Worm (Caenorhabditis elegans) whole organism, L1 larva: Measurements from ENCODE around the gene acr-8.

Source experiments
- F16B12.6 ChIP-seq: fragments of 150-350 bp; optimal IDR thresholded peaks from 2 replicates; lab custom pipeline; 2014; ENCODE audit warnings: missing biosample characterization, missing genetic modification characterization
- ama-1 ChIP-seq: fragments of 150-350 bp; optimal IDR thresholded peaks from 2 replicates; lab custom pipeline; 2014
- ceh-90 ChIP-seq: sonication (generic microtip); optimal IDR thresholded peaks from 2 replicates; lab custom pipeline; 2016; ENCODE audit warnings: missing genetic modification characterization, missing compliant biosample characterization
- ces-1 ChIP-seq: fragments of 150-350 bp; optimal IDR thresholded peaks from 2 replicates; lab custom pipeline; 2014; ENCODE audit warnings: missing biosample characterization, missing genetic modification reagents, missing genetic modification characterization
- egl-13 ChIP-seq: sonication (generic microtip); optimal IDR thresholded peaks from 2 replicates; lab custom pipeline; 2016; ENCODE audit warnings: missing genotype, missing genetic modification reagents, missing genetic modification characterization, missing compliant biosample characterization
- elt-3 ChIP-seq, 6 experiments: fragments of 150-350 bp in 1 of 6; sonication (generic microtip); optimal IDR thresholded peaks; 2 replicates each; lab custom pipeline; 2017 to 2018; ENCODE audit warnings: missing biosample characterization in 6 of 6, missing genetic modification characterization in 6 of 6, inconsistent platforms in 1 of 6
- jun-1 ChIP-seq: fragments of 150-350 bp; optimal IDR thresholded peaks from 2 replicates; lab custom pipeline; 2014; ENCODE audit warnings: missing biosample characterization, missing genetic modification reagents, missing genetic modification characterization
- nhr-12 ChIP-seq: sonication (generic microtip); optimal IDR thresholded peaks from 2 replicates; lab custom pipeline; 2017; ENCODE audit warnings: missing biosample characterization, missing genetic modification characterization
- nhr-76 ChIP-seq: sonication (generic microtip); optimal IDR thresholded peaks from 2 replicates; lab custom pipeline; 2017; ENCODE audit warnings: missing biosample characterization, missing genetic modification characterization
- tbx-2 ChIP-seq: sonication (generic microtip); optimal IDR thresholded peaks from 2 replicates; lab custom pipeline; 2016; ENCODE audit warnings: missing genetic modification characterization, missing compliant biosample characterization
- unc-30 ChIP-seq: sonication (generic microtip); optimal IDR thresholded peaks from 2 replicates; lab custom pipeline; 2017; ENCODE audit warnings: missing biosample characterization, missing genetic modification characterization
- unc-86 ChIP-seq: sonication (generic microtip); optimal IDR thresholded peaks from 2 replicates; lab custom pipeline; 2016; ENCODE audit warnings: missing genetic modification characterization, missing compliant biosample characterization
- ztf-4 ChIP-seq: fragments of 150-350 bp; optimal IDR thresholded peaks from 2 replicates; lab custom pipeline; 2014; ENCODE audit warnings: missing biosample characterization, missing genetic modification characterization

DNA sequence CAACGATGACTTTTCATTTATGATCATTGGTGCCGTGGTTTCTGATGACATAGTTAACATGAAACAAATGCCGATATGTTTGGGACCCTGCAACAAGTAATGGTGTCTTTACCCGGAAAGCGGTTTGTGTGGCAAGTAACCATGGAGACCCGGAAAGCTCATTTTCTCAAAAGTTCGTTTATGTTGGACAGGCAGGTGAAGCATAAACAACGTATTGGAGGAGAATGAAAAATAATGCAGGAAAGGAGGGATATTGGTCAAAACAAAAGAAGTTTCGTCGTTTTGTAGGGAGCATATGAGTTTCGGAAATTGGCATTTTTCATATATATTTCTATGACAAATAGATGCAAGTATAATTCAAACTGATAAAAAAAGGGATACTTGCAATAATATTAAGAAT is 26.1 kb upstream of the acr-8 start, which contains the start of gene dyf-6:
- no peak for TF ChIP-seq unc-86 (tag; lab: Kevin White, UChicago)
- TF ChIP-seq tbx-2 (tag; lab: Kevin White, UChicago) = no peak
- TF ChIP-seq nhr-76 (tag; lab: Kevin White, UChicago) = no peak
- TF ChIP-seq jun-1 (tag; lab: Kevin White, UChicago) = no peak
- no peak for TF ChIP-seq unc-30 (tag; lab: Kevin White, UChicago)
- no peak for TF ChIP-seq elt-3 (tag; optimal IDR thresholded peaks at IDR 0.05; lab: Kevin White, UChicago)
- no peak for TF ChIP-seq ama-1 (lab: Kevin White, UChicago)
- no peak for TF ChIP-seq F16B12.6 (tag; lab: Kevin White, UChicago)
- no peak for TF ChIP-seq egl-13
- no peak for TF ChIP-seq ztf-4 (tag; lab: Kevin White, UChicago)
- TF ChIP-seq ceh-90 (tag; lab: Kevin White, UChicago) = no peak
- no peak for TF ChIP-seq nhr-12 (tag; lab: Kevin White, UChicago)
- no peak for TF ChIP-seq ces-1 (GFP tag; lab: Kevin White, UChicago)
